Fruit fly (Drosophila melanogaster) whole organism, larva: ENCODE data around the gene GstD5.

ENCODE experiments used
- noc ChIP-seq: fragments of 200-800 bp; sonication (Bioruptor generic); optimal IDR thresholded peaks from 3 replicates; lab custom pipeline; 2019; ENCODE audit warnings: missing biosample characterization, mild to moderate bottlenecking, missing genetic modification characterization, moderate library complexity

The GstD5 gene

DNA sequence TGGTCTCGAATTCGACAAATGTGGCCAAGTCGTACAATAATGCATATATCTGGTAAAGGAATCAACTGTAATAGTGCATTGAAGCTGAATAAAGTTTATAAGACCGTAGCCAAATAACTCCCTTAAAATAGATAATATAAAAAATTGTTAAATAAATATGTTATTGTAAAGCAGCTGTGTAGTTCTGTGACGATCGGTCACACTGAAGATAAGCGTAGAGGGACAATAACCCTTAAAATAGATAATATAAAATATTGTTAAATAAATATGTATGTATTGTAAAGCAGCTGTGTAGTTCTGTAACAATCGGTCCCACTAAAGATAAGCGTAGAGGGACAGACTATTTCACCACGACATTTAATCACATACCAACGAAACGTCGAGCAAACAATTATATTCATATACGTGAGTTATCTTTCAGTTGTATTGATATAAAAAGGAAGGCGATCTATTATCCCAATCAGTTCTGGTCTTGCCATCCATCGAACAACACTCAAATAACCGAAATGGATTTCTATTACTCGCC is at the start of gene GstD5:
Gene GstD5, plus strand, starts transcription at position 476 of the 526 bp plus-strand sequence.
- no peak for TF ChIP-seq noc (tag; lab: Kevin White, UChicago)

dm6 chr3R:12326855-12327254 is 48.7 kb upstream of the GstD5 start:
- no peak for TF ChIP-seq noc (tag; lab: Kevin White, UChicago)

dm6 chr3R:12329827-12330226 is 45.7 kb upstream of the GstD5 start:
- TF ChIP-seq noc (tag; lab: Kevin White, UChicago), result no peak

dm6 chr3R:12341374-12341773 is 34.2 kb upstream of the GstD5 start, which contains the start of gene Sgsf:
TSS of gene Sgsf (plus strand) at chr3R:12341674.
- TF ChIP-seq noc (tag; lab: Kevin White, UChicago), result no peak

- TF ChIP-seq noc (tag; lab: Kevin White, UChicago), result no peak
Measured at dm6 chr3R:12344914-12345549, 30.5 kb upstream of the GstD5 start.

DNA sequence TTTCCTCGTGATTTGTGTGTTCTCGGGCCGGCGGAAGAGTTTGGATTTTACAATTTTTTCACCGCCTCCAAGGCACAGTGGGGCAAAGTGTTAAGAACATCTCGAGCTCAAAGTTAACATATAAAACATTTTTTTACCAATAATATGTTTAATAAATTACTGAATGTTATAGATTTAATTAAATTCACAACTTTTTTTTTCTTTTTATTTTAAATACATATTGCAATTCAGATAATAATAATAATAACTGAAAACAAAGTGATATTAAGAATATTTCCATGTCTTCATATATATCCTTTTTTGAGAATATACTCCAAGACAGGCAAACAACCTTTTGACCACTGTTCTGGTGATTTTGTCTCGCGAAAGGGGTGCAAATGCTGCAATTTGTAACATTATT is 29.5 kb upstream of the GstD5 start:
- TF ChIP-seq noc (tag; lab: Kevin White, UChicago), result no peak

DNA sequence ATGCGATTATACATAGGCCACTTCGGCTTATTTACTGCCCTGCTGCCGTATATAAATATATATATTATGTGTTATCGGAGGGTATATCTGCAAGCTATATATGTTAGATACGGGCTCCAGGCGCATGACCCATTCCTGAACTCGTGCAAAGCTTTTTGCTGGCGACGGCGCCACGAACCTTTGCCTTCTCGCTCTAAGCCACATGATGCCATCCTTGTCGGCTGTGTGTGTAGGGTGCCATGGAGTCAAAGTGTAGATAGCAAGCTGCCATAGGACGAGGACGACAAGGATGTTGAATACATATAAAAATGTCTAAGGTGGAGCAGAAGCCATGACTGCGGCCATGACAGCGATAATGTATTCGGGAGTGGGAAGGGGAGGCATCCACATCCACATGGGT is 27.9 kb upstream of the GstD5 start:
- TF ChIP-seq noc (tag; lab: Kevin White, UChicago), result no peak

dm6 chr3R:12350497-12350896 is 25.0 kb upstream of the GstD5 start, which contains the start of gene CG10038:
TSS of gene CG10038 (minus strand) at chr3R:12350644.
- TF ChIP-seq noc (tag; lab: Kevin White, UChicago), result no peak

DNA sequence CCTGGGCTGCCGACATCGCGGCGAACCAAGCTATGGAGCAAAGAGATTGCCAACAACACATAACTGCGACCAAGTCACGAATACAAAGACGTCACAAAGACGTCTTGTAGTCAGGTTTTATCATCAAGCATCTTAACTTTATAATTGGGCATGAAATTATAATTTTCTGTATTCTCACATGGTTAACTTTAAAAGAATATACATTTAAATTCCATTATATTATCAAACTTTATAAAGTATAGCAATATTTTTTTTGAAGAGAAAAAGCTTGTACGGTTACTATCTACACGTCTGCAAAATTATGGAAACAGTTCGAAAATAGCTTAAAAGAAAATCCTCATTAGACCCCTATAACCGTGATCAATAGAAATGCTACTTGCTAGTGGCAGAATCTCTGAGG is 23.5 kb upstream of the GstD5 start, which contains the start of gene CG10041:
Gene CG10041, minus strand, starts transcription at position 101 of the 400 bp plus-strand sequence.
- no peak for TF ChIP-seq noc (tag; lab: Kevin White, UChicago)

DNA sequence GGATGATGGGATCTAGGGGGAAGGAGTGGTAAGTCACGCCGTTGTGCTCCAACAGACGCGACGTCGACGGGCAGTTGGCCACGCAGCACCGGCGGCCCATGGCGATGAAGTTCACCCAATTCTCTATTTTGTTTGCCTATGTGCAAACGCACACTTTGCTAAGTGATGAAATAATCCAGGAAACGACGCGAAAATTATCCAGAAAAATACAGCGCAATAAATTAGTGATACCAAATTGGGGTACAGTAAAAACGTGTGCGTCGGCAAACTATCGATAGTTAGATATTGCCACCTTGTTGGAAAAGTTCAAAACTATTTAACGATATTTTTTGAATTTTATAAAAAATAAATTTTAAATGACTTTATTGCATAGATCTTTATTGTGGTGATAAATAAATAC is 19.5 kb upstream of the GstD5 start, which contains the start of gene MBD-R2:
Gene MBD-R2, minus strand, starts transcription at position 222 of the 400 bp plus-strand sequence.
- no peak for TF ChIP-seq noc (tag; lab: Kevin White, UChicago)

DNA sequence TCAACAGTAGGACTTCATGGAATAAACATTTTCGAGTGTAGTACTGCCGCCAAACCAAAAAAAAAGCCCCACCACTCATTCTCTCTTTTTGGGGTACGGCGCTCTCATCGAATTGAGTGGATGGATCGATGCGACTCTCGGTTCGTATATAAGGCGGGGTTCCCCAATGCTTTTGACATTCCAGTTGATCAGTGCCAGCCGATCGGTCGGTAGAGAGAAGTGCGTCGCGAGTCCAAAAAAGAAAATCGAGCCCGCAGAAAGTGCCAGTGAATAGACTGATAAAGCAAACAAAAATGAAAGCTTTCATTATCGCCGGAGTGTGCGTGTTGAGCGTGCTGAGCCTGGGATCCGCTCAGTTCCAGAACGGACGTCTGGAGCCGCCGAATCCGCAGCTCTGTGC is 15.7 kb upstream of the GstD5 start, which contains the start of gene CG4115:
Gene CG4115, plus strand, starts transcription at position 172 of the 400 bp plus-strand sequence.
- TF ChIP-seq noc (tag; lab: Kevin White, UChicago), result no peak

dm6 chr3R:12361962-12362497 is 13.5 kb upstream of the GstD5 start:
- no peak for TF ChIP-seq noc (tag; lab: Kevin White, UChicago)

DNA sequence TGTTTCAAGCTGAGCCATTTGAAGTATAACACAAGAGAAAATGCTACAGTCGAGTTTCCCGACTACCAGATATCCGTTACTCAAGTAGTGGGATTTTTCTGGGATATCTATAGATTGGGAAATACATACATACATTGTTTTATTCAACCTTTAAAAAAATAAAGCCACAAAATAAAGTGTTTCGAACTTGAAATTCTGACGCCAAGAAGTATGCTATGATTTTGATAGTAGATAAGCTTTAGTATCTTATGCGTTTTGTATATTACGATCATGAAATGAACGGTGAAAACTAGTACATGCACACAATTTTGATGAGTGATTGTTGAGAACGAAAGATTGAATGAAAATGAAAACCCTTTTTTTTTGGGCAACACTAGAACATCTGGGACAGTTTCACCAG is 12.0 kb upstream of the GstD5 start:
- no peak for TF ChIP-seq noc (tag; lab: Kevin White, UChicago)

- TF ChIP-seq noc (tag; lab: Kevin White, UChicago), result no peak
Measured at dm6 chr3R:12364580-12364979, 11.0 kb upstream of the GstD5 start, which contains the start of gene Tim17a1. TSS of gene Tim17a1 (minus strand) at chr3R:12364680.

DNA sequence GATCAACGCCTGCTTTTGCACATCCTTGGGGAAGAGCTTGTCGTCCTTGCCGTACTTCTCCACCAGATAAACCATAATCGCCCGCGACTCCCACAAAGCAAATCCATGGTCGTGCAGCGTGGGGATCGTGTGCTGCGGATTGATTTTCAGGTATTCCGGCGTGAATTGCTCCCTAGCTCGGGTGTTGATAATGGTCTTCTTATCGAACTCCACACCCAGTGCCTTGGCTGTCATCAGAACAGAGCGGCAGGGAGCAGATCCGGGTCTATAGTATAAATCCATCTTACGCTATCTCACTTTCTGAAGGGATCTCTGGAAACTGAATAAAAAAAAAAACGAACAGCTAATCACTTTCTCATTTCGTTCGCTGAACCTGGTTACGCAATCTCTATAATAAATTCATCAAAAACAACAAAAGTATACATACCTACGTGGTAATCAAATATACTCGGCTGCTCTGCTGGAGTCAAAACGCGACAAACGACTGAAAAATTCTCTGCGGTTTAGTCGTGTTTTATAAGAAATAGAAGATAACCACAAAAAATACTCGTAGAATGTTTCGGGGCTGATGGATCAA is 10.2 kb upstream of the GstD5 start, which contains the start of gene GstD10:
Gene GstD10, minus strand, starts transcription at position 472 of the 577 bp plus-strand sequence.
- peak; percentile 46 for TF ChIP-seq noc (tag; lab: Kevin White, UChicago)

DNA sequence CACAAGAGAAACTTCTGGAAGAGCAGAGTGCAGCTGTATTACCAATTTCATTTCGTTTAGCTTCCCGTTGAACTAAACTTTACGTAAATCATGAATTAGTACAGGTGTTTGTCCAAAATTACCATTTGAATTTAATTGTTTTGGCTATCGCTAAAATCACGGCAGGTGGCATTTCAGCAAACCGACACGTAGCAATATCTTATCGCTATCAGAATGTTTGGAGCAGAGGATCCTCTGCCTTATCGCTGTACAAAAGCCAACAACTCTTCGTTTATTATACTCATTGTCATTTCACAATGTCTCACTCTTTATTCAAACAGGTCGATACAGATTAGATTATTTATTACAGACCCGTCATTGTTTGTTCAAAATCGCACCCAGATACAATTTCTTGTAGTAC is 9.6 kb upstream of the GstD5 start:
- no peak for TF ChIP-seq noc (tag; lab: Kevin White, UChicago)
